Worm (Caenorhabditis elegans) whole organism, L2 larva: ENCODE results near the gene cor-1.

Experiments used
- C34F6.9 ChIP-seq: fragments of 150-350 bp; optimal IDR thresholded peaks from 2 replicates; lab custom pipeline; 2014; ENCODE audit warnings: missing biosample characterization, missing genetic modification characterization
- F13H6.1 ChIP-seq: sonication (generic microtip); optimal IDR thresholded peaks from 2 replicates; lab custom pipeline; 2016; ENCODE audit warnings: missing genetic modification characterization, missing compliant biosample characterization
- R02D3.7 ChIP-seq: fragments of 150-350 bp; optimal IDR thresholded peaks from 2 replicates; lab custom pipeline; 2014; ENCODE audit warnings: missing biosample characterization, missing genetic modification characterization
- Y55F3AM.14 ChIP-seq: fragments of 200-800 bp; sonication (Bioruptor generic); optimal IDR thresholded peaks from 2 replicates; lab custom pipeline; 2018; ENCODE audit warnings: mild to moderate bottlenecking, missing genetic modification characterization, missing compliant biosample characterization
- ZK546.5 ChIP-seq: sonication (generic microtip); optimal IDR thresholded peaks from 2 replicates; lab custom pipeline; 2017; ENCODE audit warnings: missing biosample characterization, missing genetic modification characterization
- aly-2 ChIP-seq: fragments of 150-350 bp; optimal IDR thresholded peaks from 2 replicates; lab custom pipeline; 2014; ENCODE audit warnings: missing biosample characterization, missing genetic modification characterization
- ama-1 ChIP-seq: fragments of 150-350 bp; optimal IDR thresholded peaks from 2 replicates; lab custom pipeline; 2018; ENCODE audit warnings: inconsistent platforms
- blmp-1 ChIP-seq: sonication (generic microtip); optimal IDR thresholded peaks from 2 replicates; lab custom pipeline; 2017; ENCODE audit warnings: missing genetic modification characterization, mild to moderate bottlenecking, missing compliant biosample characterization, antibody characterized with exemption, moderate library complexity; ENCODE audit not compliant: insufficient read depth
- ceh-16 ChIP-seq: fragments of 150-350 bp; optimal IDR thresholded peaks from 2 replicates; lab custom pipeline; 2014; ENCODE audit warnings: missing biosample characterization, missing genetic modification characterization
- ceh-82 ChIP-seq: fragments of 150-350 bp; optimal IDR thresholded peaks from 2 replicates; lab custom pipeline; 2014; ENCODE audit warnings: missing biosample characterization, missing genetic modification characterization
- crh-2 ChIP-seq: sonication (generic microtip); optimal IDR thresholded peaks from 2 replicates; lab custom pipeline; 2017; ENCODE audit warnings: missing biosample characterization, missing genetic modification characterization
- dmd-4 ChIP-seq: sonication (generic microtip); optimal IDR thresholded peaks from 2 replicates; lab custom pipeline; 2017; ENCODE audit warnings: missing biosample characterization, missing genetic modification characterization
- egl-27 ChIP-seq: sonication (generic microtip); optimal IDR thresholded peaks from 3 replicates; lab custom pipeline; 2017; ENCODE audit warnings: missing biosample characterization, missing genetic modification reagents, missing genetic modification characterization
- elt-1 ChIP-seq: fragments of 150-350 bp; optimal IDR thresholded peaks from 2 replicates; lab custom pipeline; 2014; ENCODE audit warnings: missing biosample characterization, missing genetic modification characterization
- elt-3 ChIP-seq: sonication (generic microtip); optimal IDR thresholded peaks from 2 replicates; lab custom pipeline; 2017; ENCODE audit warnings: missing biosample characterization, missing genetic modification characterization
- fos-1 ChIP-seq: fragments of 150-350 bp; optimal IDR thresholded peaks from 2 replicates; lab custom pipeline; 2014; ENCODE audit warnings: missing biosample characterization, missing genetic modification characterization
- gmeb-1 ChIP-seq: fragments of 150-350 bp; optimal IDR thresholded peaks from 2 replicates; lab custom pipeline; 2014; ENCODE audit warnings: missing biosample characterization, missing genetic modification characterization
- lin-11 ChIP-seq: fragments of 150-350 bp; sonication (generic microtip); optimal IDR thresholded peaks from 2 replicates; lab custom pipeline; 2014; ENCODE audit warnings: missing biosample characterization, missing genetic modification characterization, inconsistent platforms, mixed read lengths
- lin-13 ChIP-seq: fragments of 150-350 bp; optimal IDR thresholded peaks from 2 replicates; lab custom pipeline; 2014; ENCODE audit warnings: missing biosample characterization, missing genetic modification reagents, missing genetic modification characterization
- lin-39 ChIP-seq: fragments of 150-350 bp; optimal IDR thresholded peaks from 2 replicates; lab custom pipeline; 2014; ENCODE audit warnings: missing biosample characterization, missing genetic modification reagents, missing genetic modification characterization
- lsy-2 ChIP-seq, 2 experiments: fragments of 150-350 bp in 1 of 2; sonication (generic microtip) in 1 of 2; optimal IDR thresholded peaks; 2 replicates each; lab custom pipeline; 2014 to 2017; ENCODE audit warnings: missing biosample characterization in 2 of 2, missing genetic modification characterization in 2 of 2
- mab-5 ChIP-seq: fragments of 150-350 bp; optimal IDR thresholded peaks from 2 replicates; lab custom pipeline; 2014; ENCODE audit warnings: missing biosample characterization, missing genetic modification characterization
- mbf-1 ChIP-seq: sonication (generic microtip); optimal IDR thresholded peaks from 2 replicates; lab custom pipeline; 2017; ENCODE audit warnings: missing biosample characterization, missing genetic modification characterization
- nhr-10 ChIP-seq: sonication (generic microtip); optimal IDR thresholded peaks from 2 replicates; lab custom pipeline; 2017; ENCODE audit warnings: missing biosample characterization, missing genetic modification characterization
- nhr-12 ChIP-seq: fragments of 150-350 bp; optimal IDR thresholded peaks from 2 replicates; lab custom pipeline; 2014; ENCODE audit warnings: missing biosample characterization, missing genetic modification characterization
- nhr-129 ChIP-seq: fragments of 150-350 bp; optimal IDR thresholded peaks from 2 replicates; lab custom pipeline; 2014; ENCODE audit warnings: missing biosample characterization, missing genetic modification characterization
- nhr-21 ChIP-seq: fragments of 150-350 bp; optimal IDR thresholded peaks from 2 replicates; lab custom pipeline; 2014; ENCODE audit warnings: missing biosample characterization, missing genetic modification characterization
- nhr-23 ChIP-seq: fragments of 150-350 bp; optimal IDR thresholded peaks from 2 replicates; lab custom pipeline; 2014; ENCODE audit warnings: missing biosample characterization, missing genetic modification reagents, missing genetic modification characterization
- nhr-237 ChIP-seq: fragments of 150-350 bp; optimal IDR thresholded peaks from 2 replicates; lab custom pipeline; 2014; ENCODE audit warnings: missing biosample characterization, missing genetic modification characterization
- nhr-25 ChIP-seq: fragments of 150-350 bp; sonication (generic microtip); optimal IDR thresholded peaks from 3 replicates; lab custom pipeline; 2014; ENCODE audit warnings: missing biosample characterization, missing genetic modification characterization
- nhr-6 ChIP-seq: fragments of 150-350 bp; optimal IDR thresholded peaks from 2 replicates; lab custom pipeline; 2014; ENCODE audit warnings: missing biosample characterization, missing genetic modification characterization
- peb-1 ChIP-seq: fragments of 150-350 bp; optimal IDR thresholded peaks from 2 replicates; lab custom pipeline; 2014; ENCODE audit warnings: missing biosample characterization, missing genetic modification characterization
- sem-4 ChIP-seq: fragments of 150-350 bp; optimal IDR thresholded peaks from 2 replicates; lab custom pipeline; 2014; ENCODE audit warnings: missing biosample characterization, missing genetic modification reagents, missing genetic modification characterization
- sma-3 ChIP-seq: sonication (generic microtip); optimal IDR thresholded peaks from 2 replicates; lab custom pipeline; 2016; ENCODE audit warnings: missing genetic modification reagents, missing genetic modification characterization, missing compliant biosample characterization
- sma-9 ChIP-seq, 2 experiments: fragments of 150-350 bp in 1 of 2; sonication (generic microtip) in 1 of 2; optimal IDR thresholded peaks; 2 replicates each; lab custom pipeline; 2014 to 2016; ENCODE audit warnings: missing genetic modification characterization in 2 of 2, mild to moderate bottlenecking in 1 of 2, missing biosample characterization in 1 of 2, missing compliant biosample characterization in 1 of 2, missing genetic modification reagents in 1 of 2, moderate library complexity in 1 of 2
- unc-55 ChIP-seq: fragments of 150-350 bp; sonication (generic microtip); optimal IDR thresholded peaks from 3 replicates; lab custom pipeline; 2014; ENCODE audit warnings: missing biosample characterization, missing genetic modification reagents, missing genetic modification characterization
- unc-62 ChIP-seq: fragments of 150-350 bp; optimal IDR thresholded peaks from 2 replicates; lab custom pipeline; 2014; ENCODE audit warnings: missing biosample characterization, missing genetic modification reagents, missing genetic modification characterization
- zag-1 ChIP-seq: fragments of 150-350 bp; optimal IDR thresholded peaks from 2 replicates; lab custom pipeline; 2014; ENCODE audit warnings: missing biosample characterization, missing genetic modification characterization
- ztf-1 ChIP-seq: fragments of 200-800 bp; sonication (Bioruptor generic); conservative IDR thresholded peaks from 2 replicates; pipeline ENCODE4 v1.3.6; 2022; ENCODE audit warnings: missing genetic modification characterization, missing compliant biosample characterization
- ztf-11 ChIP-seq: sonication (generic microtip); optimal IDR thresholded peaks from 2 replicates; lab custom pipeline; 2017; ENCODE audit warnings: missing biosample characterization, missing genetic modification characterization
- ztf-4 ChIP-seq: fragments of 150-350 bp; optimal IDR thresholded peaks from 2 replicates; lab custom pipeline; 2014; ENCODE audit warnings: missing biosample characterization, missing genetic modification characterization

The cor-1 gene

DNA sequence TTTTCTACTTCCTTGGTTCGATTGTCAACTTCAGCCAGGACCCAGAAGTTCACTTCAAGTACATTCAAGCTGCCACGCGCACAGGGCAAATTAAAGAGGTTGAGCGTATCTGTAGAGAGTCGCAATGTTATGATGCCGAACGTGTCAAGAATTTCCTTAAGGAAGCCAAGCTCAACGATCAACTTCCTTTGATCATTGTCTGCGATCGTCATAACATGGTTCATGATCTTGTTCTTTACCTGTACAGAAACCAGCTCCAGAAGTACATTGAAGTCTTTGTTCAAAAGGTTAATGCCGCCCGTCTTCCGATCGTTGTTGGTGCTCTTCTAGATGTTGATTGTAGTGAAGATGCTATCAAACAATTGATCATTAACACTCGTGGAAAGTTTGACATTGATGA lies 42.6 kb upstream of the cor-1 start:
- no peak for TF ChIP-seq mbf-1 (tag; lab: Kevin White, UChicago)
- TF ChIP-seq ztf-11 (tag; lab: Kevin White, UChicago) = no peak
- no peak for TF ChIP-seq lin-39 (tag; lab: Kevin White, UChicago)
- TF ChIP-seq sma-3 = no peak
- TF ChIP-seq nhr-129 (tag; lab: Kevin White, UChicago) = no peak
- no peak for TF ChIP-seq sma-9 (GFP tag; optimal IDR thresholded peaks at IDR 0.05; lab: Kevin White, UChicago)
- TF ChIP-seq sma-9 (tag; optimal IDR thresholded peaks at IDR 0.05; lab: Kevin White, UChicago) = no peak
- no peak for TF ChIP-seq mab-5
- no peak for TF ChIP-seq egl-27 (tag; lab: Kevin White, UChicago)
- TF ChIP-seq R02D3.7 (tag; lab: Kevin White, UChicago) = no peak
- TF ChIP-seq F13H6.1 (tag; lab: Kevin White, UChicago) = no peak
- no peak for TF ChIP-seq unc-55
- no peak for TF ChIP-seq C34F6.9 (tag; lab: Kevin White, UChicago)
- TF ChIP-seq aly-2 = no peak
- TF ChIP-seq Y55F3AM.14 (GFP tag; lab: Kevin White, UChicago) = no peak
- TF ChIP-seq ceh-82 (tag; lab: Kevin White, UChicago) = no peak
- no peak for TF ChIP-seq crh-2 (tag; lab: Kevin White, UChicago)
- no peak for TF ChIP-seq ztf-4 (tag; lab: Kevin White, UChicago)
- TF ChIP-seq nhr-12 = no peak
- TF ChIP-seq ceh-16 (tag; lab: Kevin White, UChicago) = no peak
- no peak for TF ChIP-seq dmd-4 (tag; lab: Kevin White, UChicago)

DNA sequence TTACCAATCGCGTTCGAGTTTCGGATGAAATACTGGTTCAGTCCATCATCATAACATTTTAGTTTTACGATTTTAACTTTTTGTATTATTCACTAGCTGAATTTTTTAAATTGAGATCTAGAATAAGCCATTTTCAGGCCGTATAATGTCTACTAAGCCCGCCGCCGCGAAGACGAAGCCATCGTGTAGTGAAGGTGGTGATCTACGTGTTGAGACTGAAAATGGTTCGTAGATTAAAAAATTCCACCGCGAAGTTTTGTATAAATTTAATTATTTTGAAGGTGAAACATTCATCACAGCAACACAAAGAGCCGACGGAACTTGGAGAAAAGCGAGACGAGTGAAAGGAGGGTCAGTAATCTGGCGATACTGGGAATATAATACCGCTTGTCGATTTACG lies 39.2 kb upstream of the cor-1 start, which contains the start of gene T20G5.9:
Gene T20G5.9 (plus strand): TSS at position 138 of the 400 bp plus-strand sequence.
- TF ChIP-seq peb-1 (tag; lab: Kevin White, UChicago) = no peak
- TF ChIP-seq zag-1 (tag; lab: Kevin White, UChicago) = no peak
- TF ChIP-seq sma-3 = no peak
- TF ChIP-seq lin-13 = no peak
- no peak for TF ChIP-seq lsy-2 (tag; optimal IDR thresholded peaks at IDR 0.05; lab: Kevin White, UChicago)
- no peak for TF ChIP-seq C34F6.9 (tag; lab: Kevin White, UChicago)
- TF ChIP-seq egl-27 (tag; lab: Kevin White, UChicago) = no peak
- no peak for TF ChIP-seq mbf-1 (tag; lab: Kevin White, UChicago)
- no peak for TF ChIP-seq sma-9 (GFP tag; optimal IDR thresholded peaks at IDR 0.05; lab: Kevin White, UChicago)
- no peak for TF ChIP-seq sma-9 (tag; optimal IDR thresholded peaks at IDR 0.05; lab: Kevin White, UChicago)
- TF ChIP-seq nhr-129 (tag; lab: Kevin White, UChicago) = no peak
- no peak for TF ChIP-seq ceh-82 (tag; lab: Kevin White, UChicago)
- no peak for TF ChIP-seq nhr-237 (tag; lab: Kevin White, UChicago)
- no peak for TF ChIP-seq aly-2
- no peak for TF ChIP-seq mab-5
- no peak for TF ChIP-seq crh-2 (tag; lab: Kevin White, UChicago)
- no peak for TF ChIP-seq unc-62 (GFP tag; lab: Kevin White, UChicago)
- TF ChIP-seq lin-39 (tag; lab: Kevin White, UChicago) = no peak
- no peak for TF ChIP-seq ztf-1 (GFP tag; lab: Robert Waterston, UW)
- TF ChIP-seq nhr-25 = no peak

DNA sequence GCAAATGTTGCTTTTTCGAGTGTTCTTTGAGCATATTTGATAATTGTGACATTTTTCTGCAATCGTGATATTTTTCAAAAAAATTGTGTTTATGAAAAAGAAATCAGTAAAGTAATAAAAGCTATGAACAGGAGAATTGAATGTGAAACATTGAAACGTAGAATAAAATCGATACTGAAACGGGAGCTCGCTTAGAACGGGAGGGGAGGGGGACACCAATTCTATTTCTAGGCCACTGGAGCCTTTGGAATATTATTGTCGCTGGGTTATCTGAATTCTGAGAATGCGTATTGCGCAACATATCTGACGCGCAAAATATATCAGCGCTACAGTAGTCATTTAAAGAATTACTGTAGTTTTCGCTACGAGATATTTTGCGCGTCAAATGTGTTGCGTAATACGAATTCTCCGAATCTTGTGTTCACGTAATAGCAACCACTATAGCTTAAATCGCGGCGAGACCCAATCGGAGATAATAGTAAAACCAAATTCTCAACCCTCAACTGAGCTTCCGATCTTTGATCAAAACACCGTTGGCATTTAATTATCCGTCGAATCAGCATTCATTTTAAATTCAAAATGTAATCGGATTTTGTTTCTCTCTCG lies 36.9 kb upstream of the cor-1 start, which contains the start of the genes blos-1 and best-18:
Gene blos-1 (minus strand): TSS at position 58 of the 606 bp plus-strand sequence.
Gene best-18 (plus strand): TSS at position 508 of the 606 bp plus-strand sequence.
- TF ChIP-seq unc-55 = peak; percentile 18
- TF ChIP-seq lsy-2 (tag; optimal IDR thresholded peaks at IDR 0.05; lab: Kevin White, UChicago) = peak in 1 of 2 experiments; percentile 19
- no peak for TF ChIP-seq unc-62 (GFP tag; lab: Kevin White, UChicago)
- TF ChIP-seq elt-1 (tag; lab: Kevin White, UChicago) = no peak

- no peak for TF ChIP-seq elt-1 (tag; lab: Kevin White, UChicago)
- peak; percentile 58 for TF ChIP-seq lin-13
- TF ChIP-seq unc-62 (GFP tag; lab: Kevin White, UChicago) = no peak
- peak; percentile 89 for TF ChIP-seq ama-1 (lab: Kevin White, UChicago)
- TF ChIP-seq fos-1 = no peak
- TF ChIP-seq F13H6.1 (tag; lab: Kevin White, UChicago) = peak; percentile 71
- peak; percentile 13 for TF ChIP-seq nhr-6 (tag; lab: Kevin White, UChicago)
- TF ChIP-seq ZK546.5 (tag; lab: Kevin White, UChicago) = no peak
- TF ChIP-seq lsy-2 (tag; optimal IDR thresholded peaks at IDR 0.05; lab: Kevin White, UChicago) = peak in 1 of 2 experiments; percentile 80
- peak; percentile 45 for TF ChIP-seq blmp-1 (tag; lab: Kevin White, UChicago)
- no peak for TF ChIP-seq mab-5
- TF ChIP-seq R02D3.7 (tag; lab: Kevin White, UChicago) = no peak
- TF ChIP-seq sem-4 (tag; lab: Kevin White, UChicago) = peak; percentile 58
- no peak for TF ChIP-seq nhr-23 (tag; lab: Kevin White, UChicago)
- TF ChIP-seq gmeb-1 (tag; lab: Kevin White, UChicago) = peak; percentile 32
- no peak for TF ChIP-seq ztf-11 (tag; lab: Kevin White, UChicago)
- peak; percentile 75 for TF ChIP-seq sma-3
- peak; percentile 6 for TF ChIP-seq nhr-129 (tag; lab: Kevin White, UChicago)
- TF ChIP-seq C34F6.9 (tag; lab: Kevin White, UChicago) = no peak
- TF ChIP-seq unc-55 = no peak
- TF ChIP-seq crh-2 (tag; lab: Kevin White, UChicago) = peak; percentile 85
- TF ChIP-seq elt-3 (tag; lab: Kevin White, UChicago) = no peak
- TF ChIP-seq nhr-21 = no peak
- no peak for TF ChIP-seq lin-11 (tag; lab: Kevin White, UChicago)
- TF ChIP-seq nhr-10 (tag; lab: Kevin White, UChicago) = no peak
- TF ChIP-seq nhr-25 = peak; percentile 59
- no peak for TF ChIP-seq ztf-1 (GFP tag; lab: Robert Waterston, UW)
- peak; percentile 85 for TF ChIP-seq ztf-4 (tag; lab: Kevin White, UChicago)
- no peak for TF ChIP-seq ceh-16 (tag; lab: Kevin White, UChicago)
- peak; percentile 41 for TF ChIP-seq Y55F3AM.14 (GFP tag; lab: Kevin White, UChicago)
These were observed 34.4 kb upstream of the cor-1 start for ce11 chrIII:10214540-10214979.
